Worm (Caenorhabditis elegans) whole organism, L1 larva: ENCODE measurements around the gene Y56A3A.30.

Experiments
- ama-1 ChIP-seq: fragments of 150-350 bp; optimal IDR thresholded peaks from 2 replicates; lab custom pipeline; 2014
- dsc-1 ChIP-seq: sonication (generic microtip); optimal IDR thresholded peaks from 2 replicates; lab custom pipeline; 2016; ENCODE audit warnings: mild to moderate bottlenecking, missing genetic modification characterization, missing compliant biosample characterization
- egl-27 ChIP-seq, 2 experiments: fragments of 150-350 bp in 1 of 2; sonication (generic microtip); optimal IDR thresholded peaks; 3 replicates each; lab custom pipeline; 2017 to 2018; ENCODE audit warnings: missing biosample characterization in 2 of 2, missing genetic modification characterization in 2 of 2, missing genetic modification reagents in 2 of 2
- nhr-12 ChIP-seq: sonication (generic microtip); optimal IDR thresholded peaks from 2 replicates; lab custom pipeline; 2017; ENCODE audit warnings: missing biosample characterization, missing genetic modification characterization
- nhr-47 ChIP-seq: sonication (generic microtip); optimal IDR thresholded peaks from 2 replicates; lab custom pipeline; 2016; ENCODE audit warnings: mild to moderate bottlenecking, missing genetic modification characterization, moderate library complexity, missing compliant biosample characterization
- nhr-76 ChIP-seq: sonication (generic microtip); optimal IDR thresholded peaks from 2 replicates; lab custom pipeline; 2017; ENCODE audit warnings: missing biosample characterization, missing genetic modification characterization
- vab-15 ChIP-seq: sonication (generic microtip); optimal IDR thresholded peaks from 2 replicates; lab custom pipeline; 2017; ENCODE audit warnings: missing genotype, mild to moderate bottlenecking, missing genetic modification characterization, missing compliant biosample characterization

DNA sequence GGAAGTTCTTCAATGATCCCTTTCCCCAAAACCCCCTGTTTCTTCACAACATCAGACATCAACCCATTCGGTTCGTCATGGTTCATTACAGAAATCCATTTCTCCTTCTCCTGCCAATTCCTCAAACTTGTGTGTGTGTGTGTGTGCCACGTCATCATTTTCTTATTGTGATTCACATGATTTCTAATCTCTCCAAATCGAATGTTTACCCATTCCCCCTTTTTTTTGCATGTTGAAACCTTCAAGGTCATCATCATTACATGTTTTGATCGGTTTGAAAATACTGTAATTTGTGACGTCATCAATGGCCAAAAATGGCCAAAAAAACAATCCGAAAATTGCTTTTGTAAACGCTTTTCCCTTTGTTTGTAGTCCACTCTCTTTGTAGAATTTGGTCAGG, 30.9 kb upstream of the Y56A3A.30 start:
- TF ChIP-seq nhr-47 (tag; lab: Kevin White, UChicago) (peak; percentile 7), vab-15 (no peak), nhr-76 (tag; lab: Kevin White, UChicago) (no peak), egl-27 (tag; optimal IDR thresholded peaks at IDR 0.05; lab: Kevin White, UChicago) (no peak), nhr-12 (no peak), dsc-1 (tag; lab: Kevin White, UChicago) (no peak), ama-1 (lab: Kevin White, UChicago) (no peak)
